Fruit fly (Drosophila melanogaster) whole organism, embryonic: ENCODE results near the gene sro.
A peak's percentile ranks its signal among the peaks of the same experiment; 100 is the strongest.

Source experiments
- Atf-2 ChIP-seq: fragments of 200-800 bp; sonication (Bioruptor generic); optimal IDR thresholded peaks from 2 replicates; lab custom pipeline; 2016; ENCODE audit warnings: missing biosample characterization, missing genetic modification characterization
- CG1024 ChIP-seq: fragments of 200-800 bp; sonication (Bioruptor generic); IDR thresholded peaks from 2 replicates; pipeline ENCODE4 v1.3.6; 2022; ENCODE audit warnings: missing biosample characterization, missing genetic modification characterization
- CG11085 ChIP-seq: fragments of 200-800 bp; sonication (Bioruptor generic); IDR thresholded peaks from 2 replicates; pipeline ENCODE4 v1.3.6; 2022; ENCODE audit warnings: missing biosample characterization, missing genetic modification characterization
- CG12071 ChIP-seq: fragments of 200-800 bp; sonication (Bioruptor generic); optimal IDR thresholded peaks from 3 replicates; lab custom pipeline; 2018; ENCODE audit warnings: missing biosample characterization, mild to moderate bottlenecking, missing genetic modification characterization
- CG12219 ChIP-seq: fragments of 200-800 bp; sonication (Bioruptor generic); optimal IDR thresholded peaks from 3 replicates; lab custom pipeline; 2018; ENCODE audit warnings: missing biosample characterization, mild to moderate bottlenecking, missing genetic modification characterization
- CG13123 ChIP-seq: fragments of 200-800 bp; sonication (Bioruptor generic); optimal IDR thresholded peaks from 2 replicates; lab custom pipeline; 2016; ENCODE audit warnings: missing biosample characterization, missing genetic modification characterization
- CG13894 ChIP-seq: fragments of 200-800 bp; sonication (Bioruptor generic); optimal IDR thresholded peaks from 3 replicates; lab custom pipeline; 2018; ENCODE audit warnings: missing biosample characterization, mild to moderate bottlenecking, missing genetic modification characterization, moderate library complexity
- CG15479 ChIP-seq: fragments of 200-800 bp; sonication (Bioruptor generic); optimal IDR thresholded peaks from 3 replicates; lab custom pipeline; 2019; ENCODE audit warnings: missing biosample characterization, mild to moderate bottlenecking, missing genetic modification characterization, moderate library complexity
- CG1603 ChIP-seq: fragments of 200-800 bp; sonication (Bioruptor generic); optimal IDR thresholded peaks from 2 replicates; lab custom pipeline; 2019; ENCODE audit warnings: missing biosample characterization, mild to moderate bottlenecking, missing genetic modification characterization, moderate library complexity
- CG2202 ChIP-seq: fragments of 200-800 bp; sonication (Bioruptor generic); optimal IDR thresholded peaks from 2 replicates; lab custom pipeline; 2018; ENCODE audit warnings: missing biosample characterization, mild to moderate bottlenecking, missing genetic modification characterization
- CG31441 ChIP-seq: fragments of 200-800 bp; sonication (Bioruptor generic); IDR thresholded peaks from 2 replicates; pipeline ENCODE4 v1.3.6; 2022; ENCODE audit warnings: missing biosample characterization, missing genetic modification characterization
- CG4360 ChIP-seq: fragments of 200-800 bp; sonication (Bioruptor generic); IDR thresholded peaks from 2 replicates; pipeline ENCODE4 v1.3.6; 2022; ENCODE audit warnings: missing biosample characterization, missing genetic modification characterization
- CG5953 ChIP-seq: fragments of 200-800 bp; sonication (Bioruptor generic); IDR thresholded peaks from 2 replicates; pipeline ENCODE4 v1.3.6; 2022; ENCODE audit warnings: missing biosample characterization, missing genetic modification characterization
- CG7963 ChIP-seq: fragments of 200-800 bp; sonication (Bioruptor generic); IDR thresholded peaks from 3 replicates; pipeline ENCODE4 v1.3.6; 2022; ENCODE audit warnings: missing biosample characterization, missing genetic modification characterization; ENCODE audit not compliant: partially characterized antibody
- CG7987 ChIP-seq: fragments of 200-800 bp; sonication (Bioruptor generic); optimal IDR thresholded peaks from 2 replicates; lab custom pipeline; 2018; ENCODE audit warnings: missing biosample characterization, mild to moderate bottlenecking, missing genetic modification characterization, moderate library complexity
- CG8924 ChIP-seq: fragments of 200-800 bp; optimal IDR thresholded peaks from 3 replicates; lab custom pipeline; 2019; ENCODE audit warnings: missing biosample characterization, mild to moderate bottlenecking, missing genetic modification characterization, moderate library complexity
- CG8944 ChIP-seq: fragments of 200-800 bp; sonication (Bioruptor generic); optimal IDR thresholded peaks from 3 replicates; lab custom pipeline; 2016; ENCODE audit warnings: missing biosample characterization, missing genetic modification characterization
- CG9609 ChIP-seq: fragments of 200-800 bp; sonication (Bioruptor generic); optimal IDR thresholded peaks from 3 replicates; lab custom pipeline; 2016; ENCODE audit warnings: missing biosample characterization, missing genetic modification characterization
- Dip2 ChIP-seq: fragments of 200-800 bp; sonication (Bioruptor generic); IDR thresholded peaks from 2 replicates; pipeline ENCODE4 v1.3.6; 2022; ENCODE audit warnings: missing biosample characterization, missing genetic modification characterization
- Dref ChIP-seq: fragments of 200-800 bp; sonication (Bioruptor generic); IDR thresholded peaks from 2 replicates; pipeline ENCODE4 v1.3.6; 2022; ENCODE audit warnings: missing biosample characterization, missing genetic modification characterization
- Hsf ChIP-seq: fragments of 200-800 bp; sonication (Bioruptor generic); optimal IDR thresholded peaks from 3 replicates; lab custom pipeline; 2016; ENCODE audit warnings: missing biosample characterization, missing genetic modification characterization
- MESR4 ChIP-seq: fragments of 200-800 bp; sonication (Bioruptor generic); optimal IDR thresholded peaks from 2 replicates; lab custom pipeline; 2018; ENCODE audit warnings: missing biosample characterization, mild to moderate bottlenecking, missing genetic modification characterization, moderate library complexity
- Oaz ChIP-seq: fragments of 200-800 bp; sonication (Bioruptor generic); IDR thresholded peaks from 2 replicates; pipeline ENCODE4 v1.3.6; 2022; ENCODE audit warnings: missing biosample characterization, missing genetic modification characterization
- Opbp ChIP-seq: fragments of 200-800 bp; sonication (Bioruptor generic); IDR thresholded peaks from 3 replicates; pipeline ENCODE4 v1.3.6; 2022; ENCODE audit warnings: missing biosample characterization, missing genetic modification characterization; ENCODE audit not compliant: partially characterized antibody
- Pdp1 ChIP-seq, 2 experiments: fragments of 200-800 bp; sonication (Bioruptor generic); optimal IDR thresholded peaks; 3 replicates each; lab custom pipeline; 2016; ENCODE audit warnings: missing biosample characterization in 2 of 2, missing genetic modification characterization in 2 of 2, mild to moderate bottlenecking in 1 of 2, moderate library complexity in 1 of 2
- Six4 ChIP-seq: fragments of 200-800 bp; sonication (Bioruptor generic); optimal IDR thresholded peaks from 2 replicates; lab custom pipeline; 2016; ENCODE audit warnings: missing biosample characterization, missing genetic modification characterization
- TFAM ChIP-seq: fragments of 200-800 bp; sonication (Bioruptor generic); optimal IDR thresholded peaks from 2 replicates; lab custom pipeline; 2017; ENCODE audit warnings: missing biosample characterization, missing genetic modification characterization, inconsistent platforms
- Tbp ChIP-seq: fragments of >200 bp; optimal IDR thresholded peaks from 2 replicates; lab custom pipeline; 2018; ENCODE audit warnings: missing biosample characterization, missing genetic modification characterization
- amos ChIP-seq: fragments of 200-800 bp; sonication (Bioruptor generic); IDR thresholded peaks from 2 replicates; pipeline ENCODE4 v1.3.6; 2022; ENCODE audit warnings: missing biosample characterization, missing genetic modification characterization; ENCODE audit not compliant: partially characterized antibody
- bsh ChIP-seq, 2 experiments: fragments of 200-800 bp; sonication (Bioruptor generic); optimal IDR thresholded peaks; 2 replicates each; lab custom pipeline; 2017 to 2018; ENCODE audit warnings: mild to moderate bottlenecking in 2 of 2, missing biosample characterization in 2 of 2, missing genetic modification characterization in 2 of 2, moderate library complexity in 1 of 2
- chif ChIP-seq, 2 experiments: fragments of 200-800 bp; sonication (Bioruptor generic); optimal IDR thresholded peaks; 3 replicates each; lab custom pipeline; 2016; ENCODE audit warnings: missing biosample characterization in 2 of 2, missing genetic modification characterization in 2 of 2
- chn ChIP-seq: fragments of 200-800 bp; sonication (Bioruptor generic); optimal IDR thresholded peaks from 2 replicates; lab custom pipeline; 2016; ENCODE audit warnings: missing biosample characterization, missing genetic modification characterization
- crol ChIP-seq: fragments of 200-800 bp; sonication (Bioruptor generic); IDR thresholded peaks from 2 replicates; pipeline ENCODE4 v1.3.6; 2022; ENCODE audit warnings: missing biosample characterization, missing genetic modification characterization
- danr ChIP-seq: fragments of 200-800 bp; sonication (Bioruptor generic); IDR thresholded peaks from 2 replicates; pipeline ENCODE4 v1.3.6; 2022; ENCODE audit warnings: missing biosample characterization, missing genetic modification characterization
- insv ChIP-seq, 2 experiments: fragments of 200-800 bp; sonication (Bioruptor generic); optimal IDR thresholded peaks; 3 replicates each; lab custom pipeline; 2016 to 2018; ENCODE audit warnings: missing biosample characterization in 2 of 2, missing genetic modification characterization in 2 of 2
- ken ChIP-seq: fragments of 200-800 bp; sonication (Bioruptor generic); IDR thresholded peaks from 3 replicates; pipeline ENCODE4 v1.3.6; 2022; ENCODE audit warnings: missing biosample characterization, missing genetic modification characterization
- knrl ChIP-seq: fragments of 200-800 bp; sonication (Bioruptor generic); IDR thresholded peaks from 3 replicates; pipeline ENCODE4 v1.3.6; 2022; ENCODE audit warnings: missing biosample characterization, missing genetic modification characterization; ENCODE audit not compliant: partially characterized antibody
- lov ChIP-seq, 2 experiments: fragments of 200-800 bp in 1 of 2; fragments of >200 bp in 1 of 2; sonication (Bioruptor generic) in 1 of 2; IDR thresholded peaks in 1 of 2; optimal IDR thresholded peaks in 1 of 2; 2 replicates in 1 of 2; 3 replicates in 1 of 2; pipeline versions ENCODE4 v1.3.6 to Lab custom; 2017 to 2022; ENCODE audit warnings: missing biosample characterization in 1 of 2, missing genetic modification characterization in 1 of 2
- nau ChIP-seq: fragments of 200-800 bp; sonication (Bioruptor generic); optimal IDR thresholded peaks from 3 replicates; lab custom pipeline; 2017; ENCODE audit warnings: missing biosample characterization, mild to moderate bottlenecking, missing genetic modification characterization, missing genetic modification reagents
- nom ChIP-seq: fragments of 200-800 bp; sonication (Bioruptor generic); optimal IDR thresholded peaks from 2 replicates; lab custom pipeline; 2017; ENCODE audit warnings: missing biosample characterization, missing genetic modification characterization, mild to moderate bottlenecking, moderate library complexity, missing genetic modification reagents
- pho ChIP-seq: fragments of 200-800 bp; sonication (Bioruptor generic); optimal IDR thresholded peaks from 2 replicates; lab custom pipeline; 2016; ENCODE audit warnings: missing biosample characterization, missing genetic modification characterization
- row ChIP-seq: fragments of 200-800 bp; sonication (Bioruptor generic); IDR thresholded peaks from 3 replicates; pipeline ENCODE4 v1.3.6; 2022; ENCODE audit warnings: missing biosample characterization, missing genetic modification characterization
- run ChIP-seq: fragments of 200-800 bp; sonication (Bioruptor generic); optimal IDR thresholded peaks from 3 replicates; lab custom pipeline; 2018; ENCODE audit warnings: missing biosample characterization, mild to moderate bottlenecking, missing genetic modification characterization
- trh ChIP-seq: fragments of 200-800 bp; sonication (Bioruptor generic); optimal IDR thresholded peaks from 2 replicates; lab custom pipeline; 2016; ENCODE audit warnings: missing biosample characterization, missing genetic modification characterization
- vvl ChIP-seq: fragments of 200-800 bp; sonication (Bioruptor generic); IDR thresholded peaks from 2 replicates; pipeline ENCODE4 v1.3.6; 2022; ENCODE audit warnings: missing biosample characterization, missing genetic modification characterization
- yki ChIP-seq: fragments of >200 bp; optimal IDR thresholded peaks from 3 replicates; lab custom pipeline; 2018
- zfh2 ChIP-seq: fragments of 200-800 bp; sonication (Bioruptor generic); optimal IDR thresholded peaks from 2 replicates; lab custom pipeline; 2016; ENCODE audit warnings: missing biosample characterization, missing genetic modification characterization

The sro gene

dm6 chr3R:29765267-29766095, 28.9 kb upstream of the sro start, which contains the start of gene kay (continued):
- TF ChIP-seq Dip2 (GFP tag; lab: Robert Waterston, UW) (no peak), Pdp1 (GFP tag; optimal IDR thresholded peaks at IDR 0.05; lab: Kevin White, UChicago) (no peak), bsh (GFP tag; optimal IDR thresholded peaks at IDR 0.05; lab: Kevin White, UChicago) (no peak), MESR4 (GFP tag; lab: Kevin White, UChicago) (no peak), CG15479 (peak; percentile 57), danr (GFP tag; lab: Robert Waterston, UW) (no peak), CG31441 (no peak), CG1024 (GFP tag; lab: Robert Waterston, UW) (no peak), Tbp (GFP tag; lab: Kevin White, UChicago) (no peak), zfh2 (GFP tag; lab: Kevin White, UChicago) (no peak), CG4360 (peak; percentile 17; the same call in 1 of the 2 replicates), TFAM (GFP tag; lab: Kevin White, UChicago) (no peak), CG12219 (GFP tag; lab: Kevin White, UChicago) (no peak), amos (0 out of 2 replicates have a peak, but pooled peaks have one; percentile 10), CG13894 (tag; lab: Kevin White, UChicago) (no peak), Six4 (GFP tag; lab: Kevin White, UChicago) (no peak), crol (GFP tag; lab: Robert Waterston, UW) (no peak), Atf-2 (no peak), CG9609 (GFP tag; lab: Kevin White, UChicago) (no peak), knrl (GFP tag; lab: Robert Waterston, UW) (no peak), CG7963 (GFP tag; lab: Robert Waterston, UW) (no peak), CG13123 (GFP tag; lab: Kevin White, UChicago) (no peak), Opbp (GFP tag; lab: Robert Waterston, UW) (no peak), yki (lab: Kevin White, UChicago) (no peak), chn (GFP tag; lab: Kevin White, UChicago) (no peak), nom (GFP tag; lab: Kevin White, UChicago) (peak; percentile 13), insv (GFP tag; optimal IDR thresholded peaks at IDR 0.05; lab: Kevin White, UChicago) (no peak), Oaz (GFP tag; lab: Robert Waterston, UW) (0 out of 2 replicates have a peak, but pooled peaks have one; percentile 24), CG7987 (no peak), nau (GFP tag; lab: Kevin White, UChicago) (no peak), CG5953 (GFP tag; lab: Robert Waterston, UW) (no peak), CG11085 (GFP tag; lab: Robert Waterston, UW) (no peak), trh (GFP tag; lab: Kevin White, UChicago) (no peak), ken (GFP tag; lab: Robert Waterston, UW) (no peak), CG12071 (GFP tag; lab: Kevin White, UChicago) (no peak), Dref (GFP tag; lab: Robert Waterston, UW) (no peak), CG8944 (GFP tag; lab: Kevin White, UChicago) (no peak), CG1603 (tag; lab: Kevin White, UChicago) (no peak), chif (GFP tag; optimal IDR thresholded peaks at IDR 0.05; lab: Kevin White, UChicago) (no peak), row (GFP tag; lab: Robert Waterston, UW) (peak; percentile 26; the same call in 1 of the 3 replicates), pho (GFP tag; lab: Kevin White, UChicago) (no peak), Hsf (GFP tag; lab: Kevin White, UChicago) (no peak), vvl (GFP tag; lab: Robert Waterston, UW) (no peak), lov (optimal IDR thresholded peaks at IDR 0.05; lab: Kevin White, UChicago) (no peak), lov (GFP tag; IDR thresholded peaks at IDR 0.05; lab: Robert Waterston, UW) (no peak), run (tag; lab: Kevin White, UChicago) (no peak), CG2202 (no peak), CG8924 (tag; lab: Kevin White, UChicago) (no peak)
